Fruit fly (Drosophila melanogaster): ENCODE data around the gene CG14971.
A peak's percentile ranks its signal among the peaks of the same experiment; 100 is the strongest.

The CG14971 gene

DNA sequence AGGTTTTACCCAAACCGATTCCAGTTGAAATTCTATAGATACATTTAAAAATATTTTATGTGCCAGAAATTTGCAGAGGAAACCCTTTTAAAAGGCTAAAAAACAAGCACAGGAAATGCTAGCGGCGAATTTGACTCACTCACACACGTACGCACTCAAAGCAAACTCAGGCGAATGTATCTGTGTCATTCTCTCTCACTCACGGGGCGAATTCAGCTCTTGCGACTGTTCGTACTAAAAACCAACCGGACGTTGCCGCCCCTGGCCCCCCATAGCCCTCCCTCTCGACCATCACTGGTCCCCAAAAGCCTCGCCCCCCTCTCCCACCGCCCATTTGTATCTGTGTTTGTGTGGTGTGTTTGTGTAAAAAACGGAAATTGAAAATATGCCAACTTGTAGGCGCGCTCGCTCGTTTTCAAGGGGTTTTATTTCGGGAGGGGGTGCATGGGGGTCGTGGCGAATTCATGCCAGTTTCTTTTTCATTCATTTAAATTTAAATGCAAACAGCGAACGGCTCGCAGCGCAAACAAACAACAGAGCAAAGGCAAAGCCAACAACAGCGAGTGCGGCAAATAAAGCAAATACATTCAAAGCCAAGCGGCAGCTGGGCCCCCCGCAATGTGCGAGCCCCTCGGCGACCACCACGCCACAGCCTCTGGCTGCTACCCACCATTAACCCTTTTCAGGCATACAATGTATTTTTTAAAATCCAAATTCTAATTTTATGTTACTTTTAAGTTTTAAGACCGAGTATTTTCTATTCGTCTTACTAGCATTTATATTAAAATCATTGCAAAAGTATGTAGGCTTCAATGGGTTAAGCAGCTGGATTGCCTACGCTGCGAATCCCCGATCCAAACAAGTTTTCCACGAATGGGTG lies 52.7 kb downstream of the CG14971 start (continued):
- TF ChIP-seq dmrt93B (GFP tag; optimal IDR thresholded peaks at IDR 0.05) (peak; percentile 19), Vsx2 (GFP tag; optimal IDR thresholded peaks at IDR 0.05; ENCODE audit: partially characterized antibody) (no peak), foxo (GFP tag; optimal IDR thresholded peaks at IDR 0.05) (peak in 1 of 2 experiments; percentile 40), h (GFP tag; optimal IDR thresholded peaks at IDR 0.05) (peak; percentile 72), sage (GFP tag; optimal IDR thresholded peaks at IDR 0.05) (no peak), Hr78 (GFP tag; optimal IDR thresholded peaks at IDR 0.05) (peak; percentile 25), HLH106 (tag; optimal IDR thresholded peaks at IDR 0.05) (peak; percentile 72), ey (GFP tag; optimal IDR thresholded peaks at IDR 0.05) (peak; percentile 70), lola (GFP tag; optimal IDR thresholded peaks at IDR 0.05) (no peak), Jra (GFP tag; optimal IDR thresholded peaks at IDR 0.05) (peak; percentile 20), fru (GFP tag; optimal IDR thresholded peaks at IDR 0.05) (peak; percentile 68), dl (GFP tag; optimal IDR thresholded peaks at IDR 0.05; ENCODE audit: insufficient read depth in 1 of 2, partially characterized antibody in 2 of 2) (peak in 1 of 2 experiments; percentile 24)

All from whole organism, wandering third instar larva.